Fruit fly (Drosophila melanogaster): ENCODE results near the gene stg1.
A peak's percentile ranks its signal among the peaks of the same experiment; 100 is the strongest.

stg1 gene

DNA sequence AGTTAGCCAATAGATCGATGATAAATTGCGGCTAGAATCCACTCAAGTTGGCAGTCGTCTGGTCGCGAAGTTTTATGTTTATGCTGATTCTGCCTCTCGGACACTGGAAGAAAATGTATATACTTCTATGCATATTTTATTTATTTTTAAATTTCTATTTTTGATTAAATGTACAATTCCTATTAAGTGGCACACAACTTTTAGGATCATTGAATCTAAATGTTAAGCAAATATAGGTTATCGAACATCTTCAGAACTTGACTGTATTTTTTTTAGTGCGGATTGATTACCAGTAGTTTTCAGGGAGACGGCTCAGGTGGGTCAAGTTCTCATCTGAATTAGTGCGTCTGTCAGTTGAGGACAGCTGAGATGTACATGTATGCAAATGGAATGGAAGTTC is 33.6 kb downstream of the stg1 start (continued):
- TF ChIP-seq topi (GFP tag; optimal IDR thresholded peaks at IDR 0.05) = peak; percentile 12
- peak; percentile 41 for TF ChIP-seq fd59A (GFP tag; optimal IDR thresholded peaks at IDR 0.05)
- no peak for TF ChIP-seq cyc (GFP tag; optimal IDR thresholded peaks at IDR 0.05)
- TF ChIP-seq Sox102F (GFP tag; optimal IDR thresholded peaks at IDR 0.05) = no peak
- peak; percentile 72 for TF ChIP-seq Ets96B (tag; optimal IDR thresholded peaks at IDR 0.05)
- TF ChIP-seq CG8632 (GFP tag; optimal IDR thresholded peaks at IDR 0.05) = peak; percentile 45
- peak; percentile 41 for TF ChIP-seq Eip75B (GFP tag; optimal IDR thresholded peaks at IDR 0.05)
- TF ChIP-seq eg (GFP tag; IDR thresholded peaks at IDR 0.05) = no peak

DNA sequence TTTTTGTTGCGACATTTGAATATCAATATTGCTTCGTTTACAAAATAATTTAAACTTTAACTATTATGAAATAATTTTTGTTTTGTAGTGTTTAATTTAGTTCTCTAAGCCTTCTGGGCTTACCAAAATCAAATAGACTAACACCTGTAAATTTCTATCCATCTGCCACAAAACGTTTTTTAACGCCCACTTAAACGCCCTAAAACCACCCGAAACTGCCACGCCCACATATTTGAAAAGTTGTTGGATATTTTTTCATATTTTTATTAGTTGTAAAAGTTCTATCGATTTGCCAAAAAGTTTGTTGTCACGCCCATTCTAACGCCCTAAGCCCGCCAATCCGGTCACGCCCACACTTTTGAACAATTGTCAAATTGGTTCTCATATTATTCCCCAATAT is 53.3 kb downstream of the stg1 start, which contains the start of gene CG45154:
Gene CG45154 (minus strand): TSS at position 101 of the 400 bp plus-strand sequence.
- TF ChIP-seq CG8319 (GFP tag; optimal IDR thresholded peaks at IDR 0.05) (no peak), svp (GFP tag) (no peak), Lpt (GFP tag; optimal IDR thresholded peaks at IDR 0.05) (no peak), CG8632 (GFP tag; optimal IDR thresholded peaks at IDR 0.05) (no peak), CG8119 (GFP tag; IDR thresholded peaks at IDR 0.05) (no peak), Sox102F (GFP tag; optimal IDR thresholded peaks at IDR 0.05) (no peak)

Data from whole organism, prepupa.